Worm (Caenorhabditis elegans): ENCODE data around the gene K02D10.2.

Gene K02D10.2

DNA sequence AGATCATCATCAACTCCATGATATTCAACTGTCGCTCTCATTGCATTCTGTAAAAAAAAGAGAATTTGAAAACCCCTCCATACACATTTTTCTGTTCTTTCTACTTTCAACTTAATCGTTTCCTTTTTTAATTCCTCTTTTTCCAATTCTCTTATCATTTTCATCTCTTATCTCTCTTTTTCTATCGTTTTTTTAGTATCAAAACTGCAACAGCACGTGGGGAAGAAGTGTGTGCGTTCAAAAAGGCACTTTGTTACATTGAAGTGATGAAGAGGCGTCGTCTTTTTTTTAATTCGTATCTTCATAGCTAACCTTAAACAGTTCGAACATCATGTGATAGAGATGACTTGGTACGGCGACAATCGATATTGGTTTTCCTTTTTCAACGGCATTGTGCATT lies 31.9 kb downstream of the K02D10.2 start (continued):
- peak in 1 of 2 experiments; percentile 84 for TF ChIP-seq mdl-1 (tag; optimal IDR thresholded peaks at IDR 0.05)
- no peak for TF ChIP-seq unc-30 (tag; optimal IDR thresholded peaks at IDR 0.05)
- no peak for TF ChIP-seq unc-98 (GFP tag; IDR thresholded peaks at IDR 0.05)
- TF ChIP-seq nhr-20 (tag; optimal IDR thresholded peaks at IDR 0.05): peak; percentile 72
- no peak for TF ChIP-seq fkh-4 (tag; optimal IDR thresholded peaks at IDR 0.05; ENCODE audit: borderline replicate concordance)
- peak; percentile 82 for TF ChIP-seq elt-2 (tag; optimal IDR thresholded peaks at IDR 0.05)
- no peak for TF ChIP-seq pax-3 (tag; optimal IDR thresholded peaks at IDR 0.05)
- no peak for TF ChIP-seq hlh-4 (tag; optimal IDR thresholded peaks at IDR 0.05)
- TF ChIP-seq C04F5.9 (tag; optimal IDR thresholded peaks at IDR 0.05): no peak
- TF ChIP-seq unc-130 (tag; optimal IDR thresholded peaks at IDR 0.05): peak; percentile 11
- no peak for TF ChIP-seq xbp-1 (tag; optimal IDR thresholded peaks at IDR 0.05)
- no peak for TF ChIP-seq ama-1 (optimal IDR thresholded peaks at IDR 0.05)
- TF ChIP-seq ceh-82 (tag; optimal IDR thresholded peaks at IDR 0.05): no peak
- peak in 1 of 2 experiments; percentile 77 for TF ChIP-seq lin-35 (GFP tag; optimal IDR thresholded peaks at IDR 0.05)
- TF ChIP-seq aha-1 (tag; optimal IDR thresholded peaks at IDR 0.05): no peak
- no peak for TF ChIP-seq nhr-12 (tag; optimal IDR thresholded peaks at IDR 0.05)
- TF ChIP-seq irx-1 (tag; optimal IDR thresholded peaks at IDR 0.05): no peak
- TF ChIP-seq alr-1 (tag; optimal IDR thresholded peaks at IDR 0.05; ENCODE audit: borderline replicate concordance): no peak
- no peak for TF ChIP-seq swsn-7 (tag; optimal IDR thresholded peaks at IDR 0.05)
- peak; percentile 10 for TF ChIP-seq nhr-47 (tag; optimal IDR thresholded peaks at IDR 0.05)
- peak; percentile 64 for TF ChIP-seq nhr-71 (tag; optimal IDR thresholded peaks at IDR 0.05)
- TF ChIP-seq lin-39 (tag; optimal IDR thresholded peaks at IDR 0.05): no peak
- TF ChIP-seq nhr-28 (tag; optimal IDR thresholded peaks at IDR 0.05): no peak
- peak; percentile 90 for TF ChIP-seq nhr-85 (tag)
- no peak for TF ChIP-seq nhr-237 (tag; optimal IDR thresholded peaks at IDR 0.05)
- no peak for TF ChIP-seq skn-1 (tag; optimal IDR thresholded peaks at IDR 0.05)
- TF ChIP-seq tlp-1 (tag; optimal IDR thresholded peaks at IDR 0.05): no peak
- TF ChIP-seq isw-1 (GFP tag; IDR thresholded peaks at IDR 0.05): no peak
- no peak for TF ChIP-seq sptf-1 (tag; optimal IDR thresholded peaks at IDR 0.05)
- TF ChIP-seq hlh-17 (GFP tag; optimal IDR thresholded peaks at IDR 0.05; ENCODE audit: borderline replicate concordance): no peak
- no peak for TF ChIP-seq ceh-88 (GFP tag; IDR thresholded peaks at IDR 0.05)

DNA sequence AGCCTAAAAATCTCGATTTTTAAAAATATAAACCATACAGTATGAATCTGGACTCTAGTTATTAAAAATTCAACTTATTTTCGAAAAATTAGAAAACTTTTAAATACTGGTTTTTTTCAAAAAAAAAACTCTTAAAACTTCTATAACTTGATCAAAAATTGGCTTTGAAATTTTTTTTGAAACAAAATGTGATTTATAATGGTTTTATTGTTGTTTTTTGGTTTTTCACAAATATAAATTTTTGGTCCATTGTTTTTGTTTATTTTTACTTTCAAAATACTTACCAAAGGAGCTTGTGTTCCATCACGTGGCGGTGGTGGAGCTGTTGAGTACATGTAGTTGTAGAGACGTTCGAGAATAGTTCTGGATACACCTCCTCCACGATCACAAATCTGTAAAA lies 32.8 kb downstream of the K02D10.2 start:
- TF ChIP-seq zip-4 (GFP tag; optimal IDR thresholded peaks at IDR 0.05) (no peak), lin-13 (GFP tag; optimal IDR thresholded peaks at IDR 0.05) (no peak), efl-1 (optimal IDR thresholded peaks at IDR 0.05) (no peak), efl-1 (GFP tag; optimal IDR thresholded peaks at IDR 0.05 in 1 of 2) (peak in 1 of 2 experiments; percentile 91)

DNA sequence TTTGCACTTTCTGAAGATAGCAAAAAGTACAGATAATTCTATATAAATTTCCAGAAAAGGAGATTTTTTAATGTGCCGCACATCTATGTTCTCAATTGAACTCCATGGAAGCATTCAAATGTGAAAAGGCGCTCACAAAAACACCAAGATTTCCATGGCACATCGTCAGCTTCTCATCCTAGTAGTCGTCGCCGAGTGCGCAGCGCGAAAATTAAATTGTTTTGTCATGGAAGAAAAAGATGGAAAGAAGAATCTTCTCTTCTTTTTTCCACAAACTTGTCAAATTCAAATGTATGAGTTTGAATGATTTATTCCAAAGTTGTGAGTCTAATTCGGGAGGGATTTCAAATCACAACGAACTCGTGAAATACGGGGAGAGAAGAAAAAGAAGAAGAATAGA lies 33.7 kb downstream of the K02D10.2 start:
- no peak for TF ChIP-seq sptf-1 (tag; optimal IDR thresholded peaks at IDR 0.05)
- no peak for TF ChIP-seq nhr-19 (GFP tag; conservative IDR thresholded peaks at IDR 0.05)
- no peak for TF ChIP-seq efl-1 (optimal IDR thresholded peaks at IDR 0.05)
- peak in 1 of 2 experiments; percentile 46 for TF ChIP-seq efl-1 (GFP tag; optimal IDR thresholded peaks at IDR 0.05 in 1 of 2)
- no peak for TF ChIP-seq Y116A8C.19 (tag; optimal IDR thresholded peaks at IDR 0.05; ENCODE audit: borderline replicate concordance)
- no peak for TF ChIP-seq C34B4.2 (tag; optimal IDR thresholded peaks at IDR 0.05)
- no peak for TF ChIP-seq mab-9 (GFP tag; IDR thresholded peaks at IDR 0.05)
- peak; percentile 33 for TF ChIP-seq lin-14 (GFP tag; optimal IDR thresholded peaks at IDR 0.05)
- TF ChIP-seq mdl-1 (tag; optimal IDR thresholded peaks at IDR 0.05): no peak
- no peak for TF ChIP-seq F16B12.6 (tag; optimal IDR thresholded peaks at IDR 0.05)
- no peak for TF ChIP-seq sox-4 (tag; optimal IDR thresholded peaks at IDR 0.05)
